Fruit fly (Drosophila melanogaster): Measurements from ENCODE around the gene Wdr82.

The Wdr82 gene

DNA sequence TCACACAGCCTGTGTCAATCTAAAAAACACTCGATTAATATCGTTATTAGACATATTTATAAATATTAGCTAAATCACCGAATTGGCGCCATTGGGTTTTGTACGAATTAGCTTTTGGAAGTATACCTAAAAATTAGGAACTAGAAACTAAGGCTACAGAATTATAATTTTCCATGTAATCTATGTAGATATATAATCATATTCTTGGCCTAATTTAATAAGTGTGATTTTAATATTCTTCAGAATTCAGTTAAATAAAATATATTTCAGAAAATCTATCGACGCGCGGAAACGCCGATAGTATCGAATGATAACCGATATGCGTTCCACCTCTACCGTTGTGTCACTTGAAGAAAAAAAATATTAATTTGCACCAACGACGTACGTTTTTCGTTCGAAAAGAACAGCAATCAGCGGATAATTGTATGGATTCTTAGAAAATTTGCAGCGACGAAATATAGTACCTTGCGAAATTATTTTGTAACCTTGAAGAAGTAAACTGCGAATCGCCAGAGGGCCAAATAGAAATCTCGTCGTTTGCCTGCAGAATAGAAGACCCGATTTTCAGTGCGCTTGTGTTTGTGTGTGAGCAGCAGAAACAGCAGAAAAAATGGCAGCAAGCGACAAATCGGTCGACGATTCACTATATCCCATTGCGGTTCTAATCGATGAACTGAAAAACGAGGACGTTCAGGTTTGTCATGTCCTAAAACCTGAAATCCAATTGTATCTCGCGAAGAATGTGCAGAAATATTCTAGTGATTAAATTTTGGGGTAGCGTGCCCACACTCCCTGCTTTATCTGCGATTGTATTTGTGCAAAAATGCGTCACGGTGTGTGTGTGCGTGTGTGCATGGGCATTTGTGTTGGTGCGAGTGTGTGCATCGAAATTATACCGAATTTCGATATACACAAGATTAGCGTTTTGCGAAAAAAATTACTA lies 8.3 kb upstream of the Wdr82 start, which contains the start of gene Pp2A-29B (continued):
- no peak for TF ChIP-seq hkb (optimal IDR thresholded peaks at IDR 0.05)
- no peak for TF ChIP-seq hkb (GFP tag; IDR thresholded peaks at IDR 0.05)
- no peak for TF ChIP-seq salm (tag; optimal IDR thresholded peaks at IDR 0.05)
- 0 out of 2 replicates have a peak, but pooled peaks have one; percentile 30 for TF ChIP-seq sob (GFP tag; IDR thresholded peaks at IDR 0.05)
- no peak for TF ChIP-seq CG2202 (tag; optimal IDR thresholded peaks at IDR 0.05)
- TF ChIP-seq pnt (GFP tag; optimal IDR thresholded peaks at IDR 0.05): no peak
- TF ChIP-seq TFAM (GFP tag; optimal IDR thresholded peaks at IDR 0.05): no peak
- TF ChIP-seq CG4730 (GFP tag; IDR thresholded peaks at IDR 0.05): no peak
- TF ChIP-seq cas (GFP tag; IDR thresholded peaks at IDR 0.05): no peak
- TF ChIP-seq Opbp (GFP tag; IDR thresholded peaks at IDR 0.05; ENCODE audit: partially characterized antibody): peak; percentile 96
- no peak for TF ChIP-seq CG4404 (GFP tag; IDR thresholded peaks at IDR 0.05)
- no peak for TF ChIP-seq Blimp-1 (GFP tag; optimal IDR thresholded peaks at IDR 0.05)
- TF ChIP-seq HHEX (GFP tag; optimal IDR thresholded peaks at IDR 0.05): no peak
- no peak for TF ChIP-seq CG11093 (GFP tag; IDR thresholded peaks at IDR 0.05)
- no peak for TF ChIP-seq pho (GFP tag; optimal IDR thresholded peaks at IDR 0.05)
- no peak for TF ChIP-seq sens-2 (GFP tag; IDR thresholded peaks at IDR 0.05)
- TF ChIP-seq CG30403 (GFP tag; optimal IDR thresholded peaks at IDR 0.05): peak; percentile 19
- TF ChIP-seq az2 (GFP tag; optimal IDR thresholded peaks at IDR 0.05): peak; percentile 3
- peak; percentile 64 for TF ChIP-seq Vsx1 (GFP tag; optimal IDR thresholded peaks at IDR 0.05)
- TF ChIP-seq CG12299 (tag; optimal IDR thresholded peaks at IDR 0.05): no peak
- TF ChIP-seq CG13624 (GFP tag; optimal IDR thresholded peaks at IDR 0.05): no peak
- peak; percentile 100 for TF ChIP-seq CG14860 (GFP tag; IDR thresholded peaks at IDR 0.05; ENCODE audit: partially characterized antibody)
- TF ChIP-seq Meics (GFP tag; optimal IDR thresholded peaks at IDR 0.05): no peak
- TF ChIP-seq CG18011 (GFP tag; optimal IDR thresholded peaks at IDR 0.05): peak; percentile 97
- peak; percentile 55 for TF ChIP-seq kni (GFP tag; optimal IDR thresholded peaks at IDR 0.05)
- peak; percentile 100 for TF ChIP-seq CG16813 (GFP tag; IDR thresholded peaks at IDR 0.05; ENCODE audit: partially characterized antibody)
- no peak for TF ChIP-seq pita (GFP tag; optimal IDR thresholded peaks at IDR 0.05)
- no peak for TF ChIP-seq fd64A (GFP tag; optimal IDR thresholded peaks at IDR 0.05)
- TF ChIP-seq mirr (GFP tag; optimal IDR thresholded peaks at IDR 0.05): no peak
- no peak for TF ChIP-seq CG11723 (GFP tag; optimal IDR thresholded peaks at IDR 0.05)
- peak; percentile 37 for TF ChIP-seq sens (GFP tag)
- peak; percentile 98 for TF ChIP-seq nerfin-2 (GFP tag; IDR thresholded peaks at IDR 0.05; ENCODE audit: partially characterized antibody)
- TF ChIP-seq Doc3 (GFP tag; IDR thresholded peaks at IDR 0.05; ENCODE audit: partially characterized antibody): peak; percentile 99
- TF ChIP-seq wek (GFP tag; optimal IDR thresholded peaks at IDR 0.05): no peak
- peak; percentile 74 for TF ChIP-seq CG17186 (GFP tag; optimal IDR thresholded peaks at IDR 0.05)
- peak in 1 of 2 experiments; percentile 74 for TF ChIP-seq Pdp1 (GFP tag; optimal IDR thresholded peaks at IDR 0.05)
- TF ChIP-seq CrebB (tag; optimal IDR thresholded peaks at IDR 0.05): no peak
- peak; percentile 7 for TF ChIP-seq CG10462 (GFP tag; optimal IDR thresholded peaks at IDR 0.05)
- TF ChIP-seq CG12236 (GFP tag; optimal IDR thresholded peaks at IDR 0.05): no peak
- peak; percentile 65 for TF ChIP-seq YL-1 (GFP tag; optimal IDR thresholded peaks at IDR 0.05)
- TF ChIP-seq luna (GFP tag; optimal IDR thresholded peaks at IDR 0.05): no peak
- no peak for TF ChIP-seq pros (GFP tag; optimal IDR thresholded peaks at IDR 0.05)
- TF ChIP-seq maf-S (GFP tag; optimal IDR thresholded peaks at IDR 0.05): no peak
- no peak for TF ChIP-seq CG10959 (GFP tag; IDR thresholded peaks at IDR 0.05)
- TF ChIP-seq CG2712 (tag; optimal IDR thresholded peaks at IDR 0.05): peak; percentile 61
- TF ChIP-seq Hey (tag; optimal IDR thresholded peaks at IDR 0.05): no peak
- TF ChIP-seq CG12219 (GFP tag; optimal IDR thresholded peaks at IDR 0.05): no peak
- TF ChIP-seq HLH4C (GFP tag; IDR thresholded peaks at IDR 0.05; ENCODE audit: partially characterized antibody): peak; percentile 99

Data from whole organism, embryonic.